Fruit fly (Drosophila melanogaster): Measurements from ENCODE around the gene Hs6st.

Gene Hs6st

DNA sequence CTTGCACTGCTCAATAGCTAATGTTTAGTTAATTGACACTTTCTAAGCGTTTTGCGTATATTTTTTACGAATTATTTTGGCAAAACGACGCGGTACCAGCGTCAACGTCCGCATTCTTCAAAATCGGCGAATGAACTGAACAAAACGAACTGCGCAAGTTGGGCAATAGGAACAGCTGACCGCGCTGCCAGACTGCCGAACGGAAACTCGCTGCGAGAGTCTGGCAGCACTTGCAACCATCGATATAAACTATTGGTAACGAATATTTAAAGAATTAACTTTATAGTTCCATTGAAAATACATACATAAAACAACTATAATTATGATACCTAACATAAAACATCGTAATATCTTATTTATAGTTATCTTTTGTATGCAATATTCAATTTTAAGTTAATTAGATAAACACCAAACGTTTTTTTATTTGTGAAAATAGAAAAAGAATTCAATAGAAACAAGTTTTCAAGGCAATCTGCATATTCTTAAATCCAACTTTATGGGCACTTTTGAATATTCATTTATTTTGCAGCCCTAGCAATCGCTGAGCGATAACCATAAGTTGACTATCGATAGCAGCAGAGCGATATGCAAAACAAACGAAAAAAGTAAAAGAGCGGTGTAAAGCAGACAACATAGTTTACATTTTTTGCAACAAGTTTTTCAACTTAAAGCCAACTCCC lies at the start of gene Hs6st, which contains the start of gene MED25:
Gene Hs6st (minus strand): TSS at position 141 of the 680 bp plus-strand sequence.
Gene MED25 (plus strand): TSS at position 576 of the 680 bp plus-strand sequence.
- TF ChIP-seq CG17801 (GFP tag; optimal IDR thresholded peaks at IDR 0.05; ENCODE audit: partially characterized antibody): peak; percentile 81

- no peak for TF ChIP-seq CG17801 (GFP tag; optimal IDR thresholded peaks at IDR 0.05; ENCODE audit: partially characterized antibody)
These were observed 49.2 kb upstream of the Hs6st start, which contains the start of gene mdlc for dm6 chr3R:20057501-20057900. mdlc (plus strand) TSS chr3R:20057748.

dm6 chr3R:20055809-20056208 lies 47.5 kb upstream of the Hs6st start, which contains the start of gene CG17193:
CG17193 (minus strand) TSS chr3R:20056097.
- no peak for TF ChIP-seq CG17801 (GFP tag; optimal IDR thresholded peaks at IDR 0.05; ENCODE audit: partially characterized antibody)

- no peak for TF ChIP-seq CG17801 (GFP tag; optimal IDR thresholded peaks at IDR 0.05; ENCODE audit: partially characterized antibody)
These were observed 34.1 kb upstream of the Hs6st start, which contains the start of the genes CG33934 and Indy-2 for dm6 chr3R:20042457-20042856. CG33934 (plus strand) TSS chr3R:20042757. Indy-2 (plus strand) TSS chr3R:20042757.

DNA sequence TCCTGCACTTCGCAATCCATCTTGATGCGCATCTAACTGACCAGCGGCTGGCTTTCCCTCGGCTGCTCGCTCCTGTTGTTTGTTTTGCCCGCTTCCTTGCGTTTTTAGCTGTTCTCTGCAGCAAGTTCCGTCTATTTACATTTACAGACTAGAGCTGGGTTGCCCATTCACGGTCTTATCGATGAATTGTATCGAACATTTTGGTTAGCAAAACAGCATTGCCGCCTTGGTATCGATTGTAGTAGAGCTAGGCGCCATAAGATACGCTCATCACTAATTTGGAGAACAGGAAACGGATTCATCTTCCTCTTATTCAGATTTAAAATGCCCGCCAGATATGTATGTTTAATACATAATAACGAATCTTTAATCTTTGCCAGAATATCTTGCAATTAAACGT lies 27.6 kb upstream of the Hs6st start, which contains the start of gene Regnase-1:
Gene Regnase-1 (minus strand): TSS at position 170 of the 400 bp plus-strand sequence.
- TF ChIP-seq CG17801 (GFP tag; optimal IDR thresholded peaks at IDR 0.05; ENCODE audit: partially characterized antibody): peak; percentile 93

DNA sequence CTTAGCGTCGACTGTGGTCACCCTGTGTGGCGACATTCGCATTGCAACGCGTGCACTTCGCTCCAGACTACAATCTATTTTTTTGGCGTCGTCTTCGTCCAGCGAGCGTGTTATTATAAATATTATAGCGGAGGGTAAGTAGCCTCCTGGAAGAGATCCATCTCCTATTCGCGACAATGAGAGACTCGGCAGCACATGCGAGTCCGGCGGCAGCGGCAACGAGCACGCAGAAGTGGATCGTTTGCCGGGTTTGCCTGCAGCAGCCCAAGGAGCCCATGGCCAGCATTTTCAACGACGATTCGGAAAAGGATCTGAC lies 23.4 kb upstream of the Hs6st start, which contains the start of gene idc:
Gene idc (plus strand): TSS at position 60 of the 316 bp plus-strand sequence.
- TF ChIP-seq CG17801 (GFP tag; optimal IDR thresholded peaks at IDR 0.05; ENCODE audit: partially characterized antibody): no peak

DNA sequence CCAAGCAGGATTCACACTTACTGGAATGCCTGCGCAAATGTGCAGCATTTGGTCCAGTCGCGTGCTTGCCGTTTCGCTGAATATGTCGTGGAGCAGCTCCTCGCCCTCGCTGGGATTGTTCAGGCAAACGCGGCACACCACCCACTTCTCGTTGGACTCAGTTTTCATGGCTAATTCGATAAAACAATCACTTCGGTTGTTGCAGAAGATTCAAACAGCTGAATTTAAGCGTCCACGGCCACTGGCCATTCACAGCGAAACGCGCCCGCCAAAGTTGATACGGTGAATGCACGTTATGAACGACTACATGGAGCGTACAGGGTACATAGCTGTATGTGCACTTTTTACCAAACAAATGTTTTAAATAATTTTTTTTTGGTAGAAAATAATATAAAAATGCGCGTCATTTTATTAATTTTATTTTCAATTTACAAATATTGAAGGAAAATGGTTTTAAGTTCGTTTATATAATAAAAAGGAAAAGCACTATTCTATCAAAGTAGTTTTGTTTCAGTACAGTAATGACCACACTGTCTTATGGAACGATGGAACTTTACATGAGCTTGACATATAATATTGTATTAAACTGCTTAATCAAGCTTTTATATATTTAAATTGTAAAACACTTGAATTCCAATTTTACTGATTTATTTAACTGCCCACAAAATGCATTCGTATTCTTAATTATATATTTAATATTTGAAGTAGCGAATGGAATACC lies 22.9 kb upstream of the Hs6st start, which contains the start of gene trem:
Gene trem (minus strand): TSS at position 267 of the 721 bp plus-strand sequence.
- TF ChIP-seq CG17801 (GFP tag; optimal IDR thresholded peaks at IDR 0.05; ENCODE audit: partially characterized antibody): peak; percentile 61

DNA sequence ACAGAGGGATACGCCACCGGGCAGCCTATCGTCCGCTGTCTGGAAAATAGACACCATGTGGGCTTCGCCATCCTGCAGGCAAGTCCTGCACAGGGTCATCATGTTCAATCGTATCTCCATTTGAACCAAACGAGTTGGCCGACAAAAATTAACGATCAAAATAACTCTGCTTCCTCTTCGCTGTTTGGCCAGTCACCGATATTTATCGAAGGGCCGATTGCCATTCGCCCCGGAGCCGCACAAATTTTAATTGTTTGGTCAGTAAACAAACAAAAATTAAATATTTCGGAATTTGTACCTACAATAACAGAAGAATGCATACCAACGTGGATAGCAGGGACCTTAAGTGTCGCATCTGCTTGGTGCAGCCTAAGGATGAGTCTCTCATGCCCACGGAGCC lies 19.5 kb upstream of the Hs6st start, which contains the start of the genes CG4424 and CG4854:
Gene CG4424 (minus strand): TSS at position 200 of the 400 bp plus-strand sequence.
Gene CG4854 (plus strand): TSS at position 218 of the 400 bp plus-strand sequence.
- TF ChIP-seq CG17801 (GFP tag; optimal IDR thresholded peaks at IDR 0.05; ENCODE audit: partially characterized antibody): no peak

DNA sequence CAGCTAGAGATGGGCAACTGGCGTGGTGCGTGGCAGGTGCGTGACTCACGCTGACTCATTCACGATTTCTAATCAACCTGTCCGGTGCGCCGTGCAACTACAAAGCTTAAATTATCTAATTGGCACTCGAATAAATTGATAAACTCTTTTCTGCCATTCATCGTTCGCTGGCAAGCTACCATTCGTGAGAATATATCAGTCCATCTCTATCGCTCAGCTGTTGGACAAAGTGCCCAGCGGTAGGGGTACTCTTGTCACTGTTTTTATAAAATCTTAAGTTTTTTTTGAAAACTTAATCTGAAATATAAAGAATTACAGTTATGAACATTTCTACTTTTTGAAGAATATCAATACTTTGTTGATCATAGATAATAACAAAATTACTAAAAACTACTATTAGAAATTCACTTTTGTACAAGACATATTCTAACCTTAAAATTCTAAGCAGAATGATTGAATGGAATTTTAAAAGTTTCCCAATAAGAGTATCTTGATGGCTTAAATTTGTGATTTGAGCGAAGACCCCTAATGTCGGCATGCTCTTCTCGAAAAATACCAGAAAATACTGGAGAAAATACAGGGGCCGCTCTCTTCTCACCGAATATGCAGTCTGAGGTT lies 12.9 kb upstream of the Hs6st start, which contains the start of the genes PIG-L and psidin:
Gene PIG-L (minus strand): TSS at position 187 of the 618 bp plus-strand sequence.
Gene psidin (plus strand): TSS at position 553 of the 618 bp plus-strand sequence.
- peak; percentile 56 for TF ChIP-seq CG17801 (GFP tag; optimal IDR thresholded peaks at IDR 0.05; ENCODE audit: partially characterized antibody)

DNA sequence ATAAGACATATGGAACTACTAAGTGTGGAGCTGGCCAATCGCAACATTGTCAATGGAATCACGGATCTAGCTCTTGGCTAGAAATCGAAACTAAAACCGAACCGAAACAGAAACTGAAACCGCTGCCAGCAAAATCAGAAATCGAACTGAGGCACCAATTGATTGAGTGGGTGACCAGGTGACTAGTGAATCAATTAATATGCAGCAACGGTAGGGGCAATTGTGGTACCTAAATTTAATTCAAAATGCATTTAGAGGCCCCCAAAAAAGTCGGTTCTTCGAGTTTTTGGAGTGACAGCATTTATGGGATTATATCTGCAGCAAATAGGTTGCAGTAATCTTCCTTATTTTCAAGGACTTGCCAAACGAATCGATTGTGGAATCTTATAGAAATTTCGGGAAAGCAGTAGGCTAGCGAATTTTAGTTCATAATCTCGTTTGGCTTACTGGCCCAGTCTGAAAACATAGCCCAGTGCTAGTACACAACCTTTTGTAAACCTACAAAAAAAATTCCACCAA lies 5.2 kb upstream of the Hs6st start, which contains the start of the genes CG17190 and CG4836:
Gene CG17190 (minus strand): TSS at position 101 of the 519 bp plus-strand sequence.
Gene CG4836 (plus strand): TSS at position 469 of the 519 bp plus-strand sequence.
- TF ChIP-seq CG17801 (GFP tag; optimal IDR thresholded peaks at IDR 0.05; ENCODE audit: partially characterized antibody): no peak

DNA sequence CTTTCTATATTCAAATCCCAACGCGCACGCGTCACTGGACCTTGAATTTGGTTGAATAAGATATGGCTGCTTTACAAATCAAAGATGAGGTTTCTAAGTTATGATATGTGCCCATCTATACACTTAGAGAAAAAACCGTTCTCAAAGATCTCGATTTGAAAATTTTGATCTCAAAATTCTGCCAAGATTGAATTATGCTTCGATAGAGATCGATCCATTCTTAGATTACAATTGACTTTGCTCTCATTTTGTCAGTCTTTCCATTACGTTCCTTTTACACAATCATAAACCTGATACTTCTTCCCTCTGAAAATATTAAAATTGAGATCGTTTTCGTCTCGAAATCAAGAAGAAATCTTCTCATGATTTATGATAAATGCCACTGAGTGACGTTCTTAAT lies 4.4 kb upstream of the Hs6st start:
- no peak for TF ChIP-seq CG17801 (GFP tag; optimal IDR thresholded peaks at IDR 0.05; ENCODE audit: partially characterized antibody)

- TF ChIP-seq CG17801 (GFP tag; optimal IDR thresholded peaks at IDR 0.05; ENCODE audit: partially characterized antibody): no peak
These were observed 2.6 kb upstream of the Hs6st start for dm6 chr3R:20010942-20011341.

dm6 chr3R:20007399-20008285 lies 670 bp downstream of the Hs6st start:
- no peak for TF ChIP-seq CG17801 (GFP tag; optimal IDR thresholded peaks at IDR 0.05; ENCODE audit: partially characterized antibody)

dm6 chr3R:20006617-20007016 lies 1.7 kb downstream of the Hs6st start:
- no peak for TF ChIP-seq CG17801 (GFP tag; optimal IDR thresholded peaks at IDR 0.05; ENCODE audit: partially characterized antibody)
